Worm (Caenorhabditis elegans): ENCODE data around the gene F37C12.21.

The F37C12.21 gene

ce11 chrIII:7232782-7233181 lies 44.6 kb downstream of the F37C12.21 start, which contains the start of gene adr-2:
Gene adr-2 (minus strand): TSS chrIII:7232882.
- TF ChIP-seq ztf-18 (tag; optimal IDR thresholded peaks at IDR 0.05) (peak; percentile 10), nhr-80 (tag; optimal IDR thresholded peaks at IDR 0.05) (no peak), atf-7 (tag; optimal IDR thresholded peaks at IDR 0.05) (no peak), lin-54 (GFP tag; optimal IDR thresholded peaks at IDR 0.05) (no peak), nfyb-1 (GFP tag; IDR thresholded peaks at IDR 0.05) (no peak)

DNA sequence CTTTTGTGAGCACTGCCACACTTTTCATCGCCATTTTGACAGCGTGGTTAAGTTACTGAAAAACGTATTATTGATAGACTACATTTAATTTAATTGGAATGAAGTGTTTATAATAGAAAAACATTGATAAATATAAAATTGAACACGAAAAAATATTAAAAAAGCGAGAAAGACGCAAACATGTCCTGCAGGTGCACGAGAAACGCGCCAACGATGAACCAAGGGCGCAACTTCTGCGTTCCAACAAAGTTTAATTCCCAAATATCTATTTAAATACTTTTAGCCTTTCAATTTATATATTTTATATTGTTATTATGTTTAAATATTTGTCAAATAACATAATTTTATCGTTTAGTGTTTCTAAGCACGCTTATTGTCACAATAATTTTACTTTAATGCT lies 46.0 kb downstream of the F37C12.21 start, which contains the start of gene ndus-8:
TSS of gene ndus-8 (minus strand) at position 55 of the 400 bp plus-strand sequence.
- TF ChIP-seq sptf-2 (GFP tag; optimal IDR thresholded peaks at IDR 0.05) (no peak), lag-1 (GFP tag; IDR thresholded peaks at IDR 0.05) (no peak), him-1 (tag; optimal IDR thresholded peaks at IDR 0.05) (no peak), F57C9.4 (tag; optimal IDR thresholded peaks at IDR 0.05) (no peak), ztf-18 (tag; optimal IDR thresholded peaks at IDR 0.05) (peak; percentile 93), lir-1 (GFP tag; conservative IDR thresholded peaks at IDR 0.05) (no peak), rpc-1 (optimal IDR thresholded peaks at IDR 0.05) (no peak), rpc-1 (tag; optimal IDR thresholded peaks at IDR 0.05) (no peak), snpc-1.1 (tag; optimal IDR thresholded peaks at IDR 0.05; ENCODE audit: insufficient read depth) (no peak), lin-35 (GFP tag; optimal IDR thresholded peaks at IDR 0.05) (peak in 1 of 3 experiments; percentile 66), ZK185.1 (tag; optimal IDR thresholded peaks at IDR 0.05; ENCODE audit: poor library complexity, severe bottlenecking) (peak; percentile 5), mes-4 (tag; optimal IDR thresholded peaks at IDR 0.05) (no peak), nhr-27 (tag; optimal IDR thresholded peaks at IDR 0.05) (no peak), ztf-6 (GFP tag; IDR thresholded peaks at IDR 0.05) (no peak), dox-1 (GFP tag; IDR thresholded peaks at IDR 0.05) (no peak), tbp1 (GFP tag; optimal IDR thresholded peaks at IDR 0.05) (peak; percentile 21), egl-44 (GFP tag; IDR thresholded peaks at IDR 0.05) (no peak), lin-40 (tag; optimal IDR thresholded peaks at IDR 0.05) (peak; percentile 27), snpc-3.4 (tag; optimal IDR thresholded peaks at IDR 0.05) (peak; percentile 50), ceh-27 (GFP tag; optimal IDR thresholded peaks at IDR 0.05) (no peak), hsf-1 (GFP tag; IDR thresholded peaks at IDR 0.05) (no peak), madf-6 (GFP tag; IDR thresholded peaks at IDR 0.05) (peak; percentile 54; the same call in 1 of the 2 replicates), athp-1 (tag; optimal IDR thresholded peaks at IDR 0.05) (no peak), hmg-20 (GFP tag; IDR thresholded peaks at IDR 0.05) (no peak), zfh-2 (GFP tag; conservative IDR thresholded peaks at IDR 0.05) (no peak), akir-1 (GFP tag; optimal IDR thresholded peaks at IDR 0.05) (no peak), ztf-25 (GFP tag; IDR thresholded peaks at IDR 0.05) (no peak), Y79H2A.3 (GFP tag; conservative IDR thresholded peaks at IDR 0.05) (no peak), atf-7 (tag; optimal IDR thresholded peaks at IDR 0.05) (no peak), snpc-4 (GFP tag; optimal IDR thresholded peaks at IDR 0.05) (no peak), snpc-4 (tag; optimal IDR thresholded peaks at IDR 0.05) (peak in 3 of 4 experiments; percentile 23 to 81 (median 42)), F52B5.7 (tag; optimal IDR thresholded peaks at IDR 0.05) (no peak), cebp-1 (GFP tag; IDR thresholded peaks at IDR 0.05) (no peak), cebp-1 (tag; optimal IDR thresholded peaks at IDR 0.05) (peak; percentile 45), lin-26 (GFP tag; IDR thresholded peaks at IDR 0.05) (no peak), F23B12.7 (tag; optimal IDR thresholded peaks at IDR 0.05; ENCODE audit: insufficient read depth) (peak; percentile 12), B0261.1 (tag; optimal IDR thresholded peaks at IDR 0.05) (no peak), ceh-58 (GFP tag; IDR thresholded peaks at IDR 0.05) (no peak), nhr-120 (GFP tag; IDR thresholded peaks at IDR 0.05) (no peak), Y67H2A.10 (GFP tag; conservative IDR thresholded peaks at IDR 0.05) (no peak), lin-54 (GFP tag; optimal IDR thresholded peaks at IDR 0.05) (peak; percentile 59), egrh-3 (GFP tag; IDR thresholded peaks at IDR 0.05) (no peak), hmg-1.2 (GFP tag; IDR thresholded peaks at IDR 0.05) (peak; percentile 37; the same call in 1 of the 2 replicates), mcd-1 (GFP tag; IDR thresholded peaks at IDR 0.05) (peak; percentile 63), ets-4 (GFP tag; optimal IDR thresholded peaks at IDR 0.05) (no peak)

Data from whole organism, young adult.